Worm (Caenorhabditis elegans) whole organism, L4 larva: ENCODE measurements around the gene srx-46.

Experiments
- F10B5.3 ChIP-seq: sonication (generic microtip); optimal IDR thresholded peaks from 2 replicates; lab custom pipeline; 2016; ENCODE audit warnings: mild to moderate bottlenecking, missing genetic modification characterization, missing compliant biosample characterization
- lin-13 ChIP-seq: fragments of 150-350 bp; optimal IDR thresholded peaks from 2 replicates; lab custom pipeline; 2014; ENCODE audit warnings: missing biosample characterization, missing genetic modification reagents, missing genetic modification characterization
- lsy-2 ChIP-seq, 2 experiments: fragments of 150-350 bp in 1 of 2; sonication (generic microtip) in 1 of 2; optimal IDR thresholded peaks; 2 replicates each; lab custom pipeline; 2014 to 2017; ENCODE audit warnings: missing biosample characterization in 2 of 2, missing genetic modification characterization in 2 of 2
- nhr-237 ChIP-seq: sonication (generic microtip); optimal IDR thresholded peaks from 2 replicates; lab custom pipeline; 2017; ENCODE audit warnings: missing biosample characterization, missing genetic modification characterization

- TF ChIP-seq F10B5.3 (tag; lab: Kevin White, UChicago) (no peak), lin-13 (no peak), nhr-237 (no peak), lsy-2 (tag; optimal IDR thresholded peaks at IDR 0.05; lab: Kevin White, UChicago) (no peak)
Measured at ce11 chrV:9321185-9321584, 31.9 kb upstream of the srx-46 start, which contains the start of gene F44A2.7.
